Fruit fly (Drosophila melanogaster) whole organism, prepupa: Measurements from ENCODE around the gene ZnT77C.

Experiments
- Blimp-1 ChIP-seq: fragments of 200-800 bp; sonication (Bioruptor generic); optimal IDR thresholded peaks from 3 replicates; lab custom pipeline; 2017; ENCODE audit warnings: missing biosample characterization, missing genetic modification characterization, mild to moderate bottlenecking, moderate library complexity, missing genetic modification reagents
- CG11294 ChIP-seq: fragments of 200-800 bp; sonication (Bioruptor generic); IDR thresholded peaks from 2 replicates; pipeline ENCODE4 v1.3.6; 2022; ENCODE audit warnings: missing biosample characterization, missing genetic modification characterization
- CG15336 ChIP-seq: fragments of 200-800 bp; sonication (Bioruptor generic); IDR thresholded peaks from 2 replicates; pipeline ENCODE4 v1.3.6; 2022; ENCODE audit warnings: missing biosample characterization, missing genetic modification characterization
- CG3919 ChIP-seq: fragments of 200-800 bp; sonication (Bioruptor generic); optimal IDR thresholded peaks from 3 replicates; lab custom pipeline; 2016; ENCODE audit warnings: missing biosample characterization, missing genetic modification characterization
- CG6163 ChIP-seq: fragments of 200-800 bp; sonication (Bioruptor generic); IDR thresholded peaks from 3 replicates; pipeline ENCODE4 v1.3.6; 2022; ENCODE audit warnings: missing biosample characterization, missing genetic modification characterization
- Eip75B ChIP-seq: fragments of 200-800 bp; sonication (Bioruptor generic); optimal IDR thresholded peaks from 3 replicates; lab custom pipeline; 2016; ENCODE audit warnings: missing biosample characterization, missing genetic modification characterization
- Ets21C ChIP-seq: fragments of 200-800 bp; sonication (Bioruptor generic); optimal IDR thresholded peaks from 3 replicates; lab custom pipeline; 2016; ENCODE audit warnings: missing biosample characterization, missing genetic modification characterization
- Hr4 ChIP-seq: fragments of 200-800 bp; sonication (Bioruptor generic); optimal IDR thresholded peaks from 3 replicates; lab custom pipeline; 2016; ENCODE audit warnings: missing biosample characterization, missing genetic modification characterization
- Met ChIP-seq: fragments of 200-800 bp; sonication (Bioruptor generic); optimal IDR thresholded peaks from 3 replicates; lab custom pipeline; 2016; ENCODE audit warnings: missing biosample characterization, missing genetic modification characterization
- spab ChIP-seq: fragments of 200-800 bp; sonication (Bioruptor generic); optimal IDR thresholded peaks from 2 replicates; lab custom pipeline; 2017; ENCODE audit warnings: missing biosample characterization, mild to moderate bottlenecking, missing genetic modification characterization, missing genetic modification reagents

- peak; percentile 97 for TF ChIP-seq CG15336 (GFP tag; lab: Robert Waterston, UW)
- TF ChIP-seq Hr4 (GFP tag; lab: Kevin White, UChicago): peak; percentile 93
- TF ChIP-seq Blimp-1 (GFP tag; lab: Kevin White, UChicago): peak; percentile 75
- TF ChIP-seq CG6163 (GFP tag; lab: Robert Waterston, UW): peak; percentile 90
- TF ChIP-seq spab (GFP tag; lab: Kevin White, UChicago): peak; percentile 78
- peak; percentile 80 for TF ChIP-seq Ets21C (GFP tag; lab: Kevin White, UChicago)
- peak; percentile 91 for TF ChIP-seq CG3919 (GFP tag; lab: Kevin White, UChicago)
- peak; percentile 92 for TF ChIP-seq Eip75B (GFP tag; lab: Kevin White, UChicago)
- peak; percentile 94 for TF ChIP-seq Met (GFP tag; lab: Kevin White, UChicago)
- peak; percentile 60 for TF ChIP-seq CG11294 (GFP tag; lab: Robert Waterston, UW)
Observed at dm6 chr3L:20493417-20494261, 1.1 kb downstream of the ZnT77C start.
